Worm (Caenorhabditis elegans) whole organism, midembryonic: ENCODE data around the gene F55C5.17.
A peak's percentile ranks its signal among the peaks of the same experiment; 100 is the strongest.

Source experiments
- T22C8.4 ChIP-seq: fragments of 200-800 bp; sonication (Bioruptor generic); IDR thresholded peaks from 2 replicates; pipeline ENCODE4 v1.3.6; 2022; ENCODE audit warnings: missing genetic modification characterization, missing compliant biosample characterization
- cog-1 ChIP-seq: sonication (generic microtip); optimal IDR thresholded peaks from 2 replicates; lab custom pipeline; 2016; ENCODE audit warnings: missing genetic modification characterization, missing compliant biosample characterization
- flt-1 ChIP-seq: fragments of 200-800 bp; sonication (Bioruptor generic); IDR thresholded peaks from 2 replicates; pipeline ENCODE4 v1.3.6; 2022; ENCODE audit warnings: missing genetic modification characterization, missing compliant biosample characterization
- klf-2 ChIP-seq: fragments of 200-800 bp; sonication (Bioruptor generic); conservative IDR thresholded peaks from 2 replicates; pipeline ENCODE4 v1.3.6; 2022; ENCODE audit warnings: missing genetic modification reagents, missing genetic modification characterization, missing compliant biosample characterization
- med-1 ChIP-seq: sonication (generic microtip); optimal IDR thresholded peaks from 2 replicates; lab custom pipeline; 2017; ENCODE audit warnings: missing genetic modification characterization, mild to moderate bottlenecking, missing compliant biosample characterization, antibody characterized with exemption, missing genetic modification reagents; ENCODE audit not compliant: insufficient read depth
- ref-1 ChIP-seq: fragments of 200-800 bp; sonication (Bioruptor generic); conservative IDR thresholded peaks from 2 replicates; pipeline ENCODE4 v1.3.6; 2022; ENCODE audit warnings: missing genetic modification reagents, missing genetic modification characterization, missing compliant biosample characterization
- tab-1 ChIP-seq: fragments of 200-800 bp; sonication (Bioruptor generic); IDR thresholded peaks from 2 replicates; pipeline ENCODE4 v1.3.6; 2022; ENCODE audit warnings: missing genetic modification characterization, missing compliant biosample characterization
- ztf-23 ChIP-seq: fragments of 200-800 bp; sonication (Bioruptor generic); IDR thresholded peaks from 2 replicates; pipeline ENCODE4 v1.3.6; 2022; ENCODE audit warnings: missing genetic modification reagents, missing genetic modification characterization, missing compliant biosample characterization
- ztf-29 ChIP-seq: fragments of 200-800 bp; sonication (Bioruptor generic); IDR thresholded peaks from 2 replicates; pipeline ENCODE4 v1.3.6; 2022; ENCODE audit warnings: missing genetic modification reagents, missing genetic modification characterization, missing compliant biosample characterization

The F55C5.17 gene

ce11 chrV:12334387-12334786 lies 32.0 kb downstream of the F55C5.17 start:
- TF ChIP-seq med-1, result no peak
- TF ChIP-seq ztf-29 (GFP tag; lab: Robert Waterston, UW), result no peak
- TF ChIP-seq klf-2 (GFP tag; lab: Robert Waterston, UW), result no peak
- no peak for TF ChIP-seq flt-1
- no peak for TF ChIP-seq T22C8.4 (GFP tag; lab: Robert Waterston, UW)
- no peak for TF ChIP-seq ref-1
- no peak for TF ChIP-seq tab-1 (GFP tag; lab: Robert Waterston, UW)
- TF ChIP-seq cog-1 (tag; lab: Kevin White, UChicago), result no peak
- TF ChIP-seq ztf-23 (GFP tag; lab: Robert Waterston, UW), result no peak

- no peak for TF ChIP-seq tab-1 (GFP tag; lab: Robert Waterston, UW)
- no peak for TF ChIP-seq ref-1
- no peak for TF ChIP-seq ztf-29 (GFP tag; lab: Robert Waterston, UW)
- no peak for TF ChIP-seq T22C8.4 (GFP tag; lab: Robert Waterston, UW)
- TF ChIP-seq ztf-23 (GFP tag; lab: Robert Waterston, UW), result no peak
- TF ChIP-seq med-1, result no peak
- no peak for TF ChIP-seq cog-1 (tag; lab: Kevin White, UChicago)
- TF ChIP-seq flt-1, result no peak
- TF ChIP-seq klf-2 (GFP tag; lab: Robert Waterston, UW), result no peak
These were observed 35.6 kb downstream of the F55C5.17 start, which contains the start of gene twk-13 for ce11 chrV:12337894-12338293. Gene twk-13 (minus strand): TSS chrV:12337994.

ce11 chrV:12343419-12343969 lies 41.2 kb downstream of the F55C5.17 start, which contains the start of gene tomm-20:
Gene tomm-20 (minus strand): TSS chrV:12343469.
- TF ChIP-seq ztf-23 (GFP tag; lab: Robert Waterston, UW), result peak; percentile 88
- peak; percentile 87 for TF ChIP-seq flt-1
- peak; percentile 72 for TF ChIP-seq klf-2 (GFP tag; lab: Robert Waterston, UW)
- TF ChIP-seq ref-1, result no peak
- TF ChIP-seq med-1, result peak; percentile 54
- no peak for TF ChIP-seq T22C8.4 (GFP tag; lab: Robert Waterston, UW)
- peak; percentile 83 for TF ChIP-seq cog-1 (tag; lab: Kevin White, UChicago)
- no peak for TF ChIP-seq tab-1 (GFP tag; lab: Robert Waterston, UW)
- no peak for TF ChIP-seq ztf-29 (GFP tag; lab: Robert Waterston, UW)

ce11 chrV:12344845-12345244 lies 42.5 kb downstream of the F55C5.17 start, which contains the start of gene F23H12.3:
Gene F23H12.3 (plus strand): TSS chrV:12345145.
- TF ChIP-seq med-1, result no peak

DNA sequence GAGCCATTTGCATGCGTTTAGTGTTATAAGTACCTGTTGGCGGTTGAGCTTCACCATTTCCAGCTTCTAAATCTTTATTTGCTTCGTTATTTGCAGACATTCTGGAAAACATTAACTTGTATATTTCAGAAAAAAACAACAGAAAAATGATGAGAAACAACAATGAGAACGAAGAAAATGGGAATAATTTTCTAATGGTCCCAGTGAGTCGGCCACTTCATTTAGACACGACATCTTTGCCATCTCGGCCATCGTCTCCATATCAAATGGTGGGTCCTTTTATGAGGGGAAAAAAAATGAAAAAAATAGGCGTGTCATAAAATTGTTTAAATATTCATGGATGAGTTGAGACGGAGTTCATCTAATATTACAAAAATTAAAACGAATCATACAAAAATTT lies 43.5 kb downstream of the F55C5.17 start, which contains the start of gene snb-2:
Gene snb-2 (minus strand): TSS at position 101 of the 400 bp plus-strand sequence.
- no peak for TF ChIP-seq klf-2 (GFP tag; lab: Robert Waterston, UW)
- no peak for TF ChIP-seq cog-1 (tag; lab: Kevin White, UChicago)
- no peak for TF ChIP-seq ztf-23 (GFP tag; lab: Robert Waterston, UW)
- no peak for TF ChIP-seq med-1
- TF ChIP-seq ref-1, result no peak
- no peak for TF ChIP-seq flt-1

ce11 chrV:12347854-12348253 lies 45.5 kb downstream of the F55C5.17 start:
- TF ChIP-seq T22C8.4 (GFP tag; lab: Robert Waterston, UW) (no peak), cog-1 (tag; lab: Kevin White, UChicago) (no peak), flt-1 (no peak), klf-2 (GFP tag; lab: Robert Waterston, UW) (no peak), med-1 (no peak)

DNA sequence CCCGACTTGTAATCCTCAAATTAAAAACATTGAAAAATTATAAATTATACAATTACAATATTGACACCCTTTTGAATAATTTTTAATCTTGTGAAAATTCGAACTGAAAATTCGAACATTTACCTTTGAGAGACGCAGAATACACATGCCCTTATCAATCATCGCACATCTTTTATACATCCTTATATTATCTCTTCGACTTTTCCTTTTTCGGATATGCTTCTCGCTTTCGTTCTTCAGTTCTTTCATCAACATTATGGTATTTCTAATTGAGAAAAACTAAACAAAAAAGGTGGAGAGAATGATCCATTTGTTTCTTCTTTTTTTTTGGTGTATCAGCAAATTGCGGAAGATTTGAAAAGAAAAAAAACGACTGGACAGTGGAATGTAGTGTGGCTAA lies 47.0 kb downstream of the F55C5.17 start:
- TF ChIP-seq klf-2 (GFP tag; lab: Robert Waterston, UW), result no peak
- no peak for TF ChIP-seq T22C8.4 (GFP tag; lab: Robert Waterston, UW)
- no peak for TF ChIP-seq cog-1 (tag; lab: Kevin White, UChicago)
- no peak for TF ChIP-seq med-1
- no peak for TF ChIP-seq ztf-23 (GFP tag; lab: Robert Waterston, UW)
- no peak for TF ChIP-seq tab-1 (GFP tag; lab: Robert Waterston, UW)
- TF ChIP-seq ztf-29 (GFP tag; lab: Robert Waterston, UW), result no peak
- TF ChIP-seq ref-1, result no peak
- TF ChIP-seq flt-1, result no peak

DNA sequence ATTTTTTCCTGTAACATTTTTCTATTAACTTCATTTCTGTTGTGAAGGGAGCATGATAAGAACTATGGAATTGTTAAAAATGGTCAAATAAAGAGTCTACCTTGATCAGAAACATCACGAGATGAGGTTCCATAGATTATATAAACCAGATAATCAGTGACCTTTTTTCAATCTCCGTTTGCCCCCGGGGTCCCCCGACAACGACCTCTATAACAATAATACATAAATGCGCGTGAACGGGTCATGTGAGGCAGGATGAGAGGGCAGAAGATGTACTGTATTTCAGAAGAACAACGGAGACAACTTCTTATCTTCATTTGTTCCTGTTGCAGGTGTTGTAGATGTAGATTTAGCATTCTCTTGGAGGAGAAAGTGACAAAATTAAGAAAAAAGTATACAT lies 49.5 kb downstream of the F55C5.17 start:
- TF ChIP-seq med-1, result no peak
- TF ChIP-seq flt-1, result no peak
- no peak for TF ChIP-seq ztf-23 (GFP tag; lab: Robert Waterston, UW)
- TF ChIP-seq ztf-29 (GFP tag; lab: Robert Waterston, UW), result no peak
